Worm (Caenorhabditis elegans) whole organism, young adult: ENCODE results near the gene T10H4.4.

Source experiments
- chd-7 ChIP-seq: sonication (generic microtip); optimal IDR thresholded peaks from 2 replicates; lab custom pipeline; 2016; ENCODE audit warnings: mild to moderate bottlenecking, missing genetic modification characterization, moderate library complexity, missing compliant biosample characterization
- pha-4 ChIP-seq: fragments of 150-350 bp; sonication (generic microtip); optimal IDR thresholded peaks from 2 replicates; lab custom pipeline; 2014; ENCODE audit warnings: missing biosample characterization, missing genetic modification reagents, missing genetic modification characterization

DNA sequence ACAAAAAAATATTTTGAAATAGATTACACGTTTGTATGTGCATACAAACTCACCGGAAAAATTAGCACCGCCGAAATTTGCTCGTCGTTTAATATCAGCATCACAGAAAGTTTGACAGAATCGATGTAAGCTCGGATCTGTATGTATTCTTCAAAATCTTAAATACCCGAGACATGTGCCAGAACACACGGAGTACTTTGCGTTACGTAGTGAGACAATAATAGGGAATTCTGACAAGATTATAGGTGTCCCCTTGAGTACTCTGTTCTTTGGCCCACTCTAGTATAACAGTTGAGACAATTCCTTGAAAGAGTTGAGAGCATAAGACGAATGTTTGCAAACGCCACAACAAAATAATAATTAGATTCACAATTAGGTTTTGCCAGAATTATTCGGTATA lies 31.5 kb upstream of the T10H4.4 start, which contains the start of gene srx-48:
- TF ChIP-seq pha-4 (tag; lab: Kevin White, UChicago) (no peak), chd-7 (no peak)
